Fruit fly (Drosophila melanogaster) whole organism, embryonic: ENCODE data around the gene CG17145.
A peak's percentile ranks its signal among the peaks of the same experiment; 100 is the strongest.

ENCODE experiments used
- Blimp-1 ChIP-seq: fragments of 200-800 bp; sonication (Bioruptor generic); optimal IDR thresholded peaks from 3 replicates; lab custom pipeline; 2018; ENCODE audit warnings: missing biosample characterization, missing genetic modification characterization, mild to moderate bottlenecking, moderate library complexity, missing genetic modification reagents
- CG10209 ChIP-seq: fragments of 200-800 bp; sonication (Bioruptor generic); optimal IDR thresholded peaks from 3 replicates; lab custom pipeline; 2017; ENCODE audit warnings: missing biosample characterization, mild to moderate bottlenecking, missing genetic modification characterization, missing genetic modification reagents
- CG10654 ChIP-seq: fragments of 200-800 bp; sonication (Bioruptor generic); optimal IDR thresholded peaks from 2 replicates; lab custom pipeline; 2016; ENCODE audit warnings: missing biosample characterization, missing genetic modification characterization
- CG10979 ChIP-seq: fragments of 200-800 bp; sonication (Bioruptor generic); optimal IDR thresholded peaks from 2 replicates; lab custom pipeline; 2018; ENCODE audit warnings: missing biosample characterization, mild to moderate bottlenecking, missing genetic modification characterization, moderate library complexity
- CG11456 ChIP-seq: fragments of 200-800 bp; sonication (Bioruptor generic); IDR thresholded peaks from 3 replicates; pipeline ENCODE4 v1.3.6; 2022; ENCODE audit warnings: missing biosample characterization, missing genetic modification characterization
- CG12299 ChIP-seq: fragments of 200-800 bp; sonication (Bioruptor generic); optimal IDR thresholded peaks from 2 replicates; lab custom pipeline; 2018; ENCODE audit warnings: missing biosample characterization, mild to moderate bottlenecking, missing genetic modification characterization
- CG14014 ChIP-seq: fragments of 200-800 bp; sonication (Bioruptor generic); IDR thresholded peaks from 2 replicates; pipeline ENCODE4 v1.3.6; 2022; ENCODE audit warnings: missing biosample characterization, missing genetic modification characterization
- CG1603 ChIP-seq: fragments of 200-800 bp; sonication (Bioruptor generic); optimal IDR thresholded peaks from 2 replicates; lab custom pipeline; 2019; ENCODE audit warnings: missing biosample characterization, mild to moderate bottlenecking, missing genetic modification characterization, moderate library complexity
- CG1647 ChIP-seq: fragments of 200-800 bp; sonication (Bioruptor generic); optimal IDR thresholded peaks from 3 replicates; lab custom pipeline; 2016; ENCODE audit warnings: missing biosample characterization, missing genetic modification characterization
- CG17912 ChIP-seq: fragments of 200-800 bp; sonication (Bioruptor generic); optimal IDR thresholded peaks from 2 replicates; lab custom pipeline; 2018; ENCODE audit warnings: missing biosample characterization, mild to moderate bottlenecking, missing genetic modification characterization
- CG18599 ChIP-seq: fragments of 200-800 bp; sonication (Bioruptor generic); optimal IDR thresholded peaks from 3 replicates; lab custom pipeline; 2017; ENCODE audit warnings: missing biosample characterization, missing genetic modification characterization, mild to moderate bottlenecking, moderate library complexity, missing genetic modification reagents
- CG2116 ChIP-seq: fragments of 200-800 bp; sonication (Bioruptor generic); optimal IDR thresholded peaks from 3 replicates; lab custom pipeline; 2018; ENCODE audit warnings: missing biosample characterization, mild to moderate bottlenecking, missing genetic modification characterization
- CG3065 ChIP-seq: fragments of 200-800 bp; sonication (Bioruptor generic); optimal IDR thresholded peaks from 2 replicates; lab custom pipeline; 2016; ENCODE audit warnings: missing biosample characterization, missing genetic modification characterization
- CG34224 ChIP-seq: fragments of 200-800 bp; sonication (Bioruptor generic); IDR thresholded peaks from 3 replicates; pipeline ENCODE4 v1.3.6; 2022; ENCODE audit warnings: missing biosample characterization, missing genetic modification characterization; ENCODE audit not compliant: partially characterized antibody
- CG34376 ChIP-seq: fragments of 200-800 bp; sonication (Bioruptor generic); optimal IDR thresholded peaks from 2 replicates; lab custom pipeline; 2018; ENCODE audit warnings: missing biosample characterization, mild to moderate bottlenecking, missing genetic modification characterization
- CG6175 ChIP-seq: fragments of 200-800 bp; sonication (Bioruptor generic); IDR thresholded peaks from 3 replicates; pipeline ENCODE4 v1.3.6; 2022; ENCODE audit warnings: missing biosample characterization, missing genetic modification characterization
- Doc3 ChIP-seq: fragments of 200-800 bp; sonication (Bioruptor generic); IDR thresholded peaks from 3 replicates; pipeline ENCODE4 v1.3.6; 2022; ENCODE audit warnings: missing biosample characterization, missing genetic modification characterization; ENCODE audit not compliant: partially characterized antibody
- E2f2 ChIP-seq: fragments of 200-800 bp; sonication (Bioruptor generic); IDR thresholded peaks from 2 replicates; pipeline ENCODE4 v1.3.6; 2022; ENCODE audit warnings: missing biosample characterization, missing genetic modification characterization
- GATAe ChIP-seq: fragments of 200-800 bp; sonication (Bioruptor generic); conservative IDR thresholded peaks from 2 replicates; pipeline ENCODE4 v1.3.6; 2022; ENCODE audit warnings: missing biosample characterization, missing genetic modification characterization
- HLH3B ChIP-seq: fragments of 200-800 bp; sonication (Bioruptor generic); IDR thresholded peaks from 2 replicates; pipeline ENCODE4 v1.3.6; 2022; ENCODE audit warnings: missing biosample characterization, missing genetic modification characterization
- Hr51 ChIP-seq, 2 experiments: fragments of 200-800 bp; sonication (Bioruptor generic); optimal IDR thresholded peaks; 2 replicates in 1 of 2; 3 replicates in 1 of 2; lab custom pipeline; 2016 to 2018; ENCODE audit warnings: missing biosample characterization in 2 of 2, missing genetic modification characterization in 2 of 2, mild to moderate bottlenecking in 1 of 2, moderate library complexity in 1 of 2
- Nf-YA ChIP-seq: fragments of 200-800 bp; sonication (Bioruptor generic); IDR thresholded peaks from 2 replicates; pipeline ENCODE4 v1.3.6; 2022; ENCODE audit warnings: missing biosample characterization, missing genetic modification characterization
- Nf-YB ChIP-seq: fragments of 200-800 bp; sonication (Bioruptor generic); optimal IDR thresholded peaks from 3 replicates; lab custom pipeline; 2019; ENCODE audit warnings: missing biosample characterization, mild to moderate bottlenecking, missing genetic modification characterization, moderate library complexity
- Oli ChIP-seq: fragments of 200-800 bp; sonication (Bioruptor generic); optimal IDR thresholded peaks from 2 replicates; lab custom pipeline; 2018; ENCODE audit warnings: missing biosample characterization, mild to moderate bottlenecking, missing genetic modification characterization, moderate library complexity
- Six4 ChIP-seq: fragments of 200-800 bp; sonication (Bioruptor generic); optimal IDR thresholded peaks from 2 replicates; lab custom pipeline; 2016; ENCODE audit warnings: missing biosample characterization, missing genetic modification characterization
- ase ChIP-seq: fragments of 200-800 bp; sonication (Bioruptor generic); IDR thresholded peaks from 3 replicates; pipeline ENCODE4 v1.3.6; 2022; ENCODE audit warnings: missing biosample characterization, missing genetic modification characterization
- cg ChIP-seq: fragments of 200-800 bp; sonication (Bioruptor generic); optimal IDR thresholded peaks from 3 replicates; lab custom pipeline; 2019; ENCODE audit warnings: missing biosample characterization, mild to moderate bottlenecking, missing genetic modification characterization, moderate library complexity
- crp ChIP-seq, 2 experiments: fragments of 200-800 bp; sonication (Bioruptor generic); optimal IDR thresholded peaks; 2 replicates in 1 of 2; 3 replicates in 1 of 2; lab custom pipeline; 2017; ENCODE audit warnings: missing biosample characterization in 2 of 2, missing genetic modification characterization in 2 of 2, mild to moderate bottlenecking in 1 of 2, moderate library complexity in 1 of 2
- fd3F ChIP-seq: fragments of 200-800 bp; sonication (Bioruptor generic); optimal IDR thresholded peaks from 2 replicates; lab custom pipeline; 2018; ENCODE audit warnings: missing biosample characterization, mild to moderate bottlenecking, missing genetic modification characterization, moderate library complexity
- gce ChIP-seq: fragments of 200-800 bp; sonication (Bioruptor generic); IDR thresholded peaks from 3 replicates; pipeline ENCODE4 v1.3.6; 2022; ENCODE audit warnings: missing biosample characterization, missing genetic modification characterization
- gem ChIP-seq: fragments of 200-800 bp; sonication (Bioruptor generic); optimal IDR thresholded peaks from 2 replicates; lab custom pipeline; 2019; ENCODE audit warnings: missing biosample characterization, mild to moderate bottlenecking, missing genetic modification characterization, moderate library complexity
- ind ChIP-seq: fragments of 200-800 bp; sonication (Bioruptor generic); optimal IDR thresholded peaks from 3 replicates; lab custom pipeline; 2016; ENCODE audit warnings: missing biosample characterization, missing genetic modification characterization
- insv ChIP-seq, 2 experiments: fragments of 200-800 bp; sonication (Bioruptor generic); optimal IDR thresholded peaks; 3 replicates each; lab custom pipeline; 2016 to 2018; ENCODE audit warnings: missing biosample characterization in 2 of 2, missing genetic modification characterization in 2 of 2
- lilli ChIP-seq: fragments of 200-800 bp; sonication (Bioruptor generic); optimal IDR thresholded peaks from 3 replicates; lab custom pipeline; 2016; ENCODE audit warnings: missing biosample characterization, missing genetic modification characterization
- mld ChIP-seq: fragments of 200-800 bp; sonication (Bioruptor generic); IDR thresholded peaks from 3 replicates; pipeline ENCODE4 v1.3.6; 2022; ENCODE audit warnings: missing biosample characterization, missing genetic modification characterization; ENCODE audit not compliant: partially characterized antibody
- nerfin-1 ChIP-seq: fragments of 200-800 bp; sonication (Bioruptor generic); optimal IDR thresholded peaks from 3 replicates; lab custom pipeline; 2019; ENCODE audit warnings: missing biosample characterization, mild to moderate bottlenecking, missing genetic modification characterization, moderate library complexity
- otp ChIP-seq: fragments of 200-800 bp; sonication (Bioruptor generic); IDR thresholded peaks from 3 replicates; pipeline ENCODE4, ENCODE4 v1.3.6; 2022; ENCODE audit warnings: missing biosample characterization, missing genetic modification characterization
- phol ChIP-seq: fragments of 200-800 bp; sonication (Bioruptor generic); optimal IDR thresholded peaks from 3 replicates; lab custom pipeline; 2018; ENCODE audit warnings: missing biosample characterization, mild to moderate bottlenecking, missing genetic modification characterization, moderate library complexity
- prd ChIP-seq, 3 experiments: fragments of >200 bp in 2 of 3; fragments of 200-800 bp in 1 of 3; sonication (Bioruptor generic) in 1 of 3; optimal IDR thresholded peaks in 2 of 3; IDR thresholded peaks in 1 of 3; 2 replicates in 2 of 3; 3 replicates in 1 of 3; pipeline versions ENCODE4 v1.3.6 to Lab custom; 2017 to 2022; ENCODE audit warnings: missing biosample characterization in 1 of 3, missing genetic modification characterization in 1 of 3
- sc ChIP-seq, 3 experiments: fragments of >200 bp in 2 of 3; fragments of 200-800 bp in 1 of 3; sonication (Bioruptor generic) in 1 of 3; optimal IDR thresholded peaks; 2 replicates in 2 of 3; 3 replicates in 1 of 3; lab custom pipeline; 2017; ENCODE audit warnings: mild to moderate bottlenecking in 1 of 3, missing biosample characterization in 1 of 3, missing genetic modification characterization in 1 of 3, missing genetic modification reagents in 1 of 3
- slbo ChIP-seq: fragments of 200-800 bp; sonication (Bioruptor generic); IDR thresholded peaks from 2 replicates; pipeline ENCODE4 v1.3.6; 2022; ENCODE audit warnings: missing biosample characterization, missing genetic modification characterization
- tio ChIP-seq: fragments of 200-800 bp; sonication (Bioruptor generic); optimal IDR thresholded peaks from 2 replicates; lab custom pipeline; 2017; ENCODE audit warnings: missing biosample characterization, missing genetic modification characterization, inconsistent platforms
- vvl ChIP-seq: fragments of 200-800 bp; sonication (Bioruptor generic); IDR thresholded peaks from 2 replicates; pipeline ENCODE4 v1.3.6; 2022; ENCODE audit warnings: missing biosample characterization, missing genetic modification characterization
- zen ChIP-seq: fragments of 200-800 bp; sonication (Bioruptor generic); optimal IDR thresholded peaks from 3 replicates; lab custom pipeline; 2018; ENCODE audit warnings: missing biosample characterization, mild to moderate bottlenecking, missing genetic modification characterization, moderate library complexity
- zfh1 ChIP-seq: fragments of 200-800 bp; sonication (Bioruptor generic); IDR thresholded peaks from 3 replicates; pipeline ENCODE4 v1.3.6; 2022; ENCODE audit warnings: missing biosample characterization, missing genetic modification characterization

The CG17145 gene

DNA sequence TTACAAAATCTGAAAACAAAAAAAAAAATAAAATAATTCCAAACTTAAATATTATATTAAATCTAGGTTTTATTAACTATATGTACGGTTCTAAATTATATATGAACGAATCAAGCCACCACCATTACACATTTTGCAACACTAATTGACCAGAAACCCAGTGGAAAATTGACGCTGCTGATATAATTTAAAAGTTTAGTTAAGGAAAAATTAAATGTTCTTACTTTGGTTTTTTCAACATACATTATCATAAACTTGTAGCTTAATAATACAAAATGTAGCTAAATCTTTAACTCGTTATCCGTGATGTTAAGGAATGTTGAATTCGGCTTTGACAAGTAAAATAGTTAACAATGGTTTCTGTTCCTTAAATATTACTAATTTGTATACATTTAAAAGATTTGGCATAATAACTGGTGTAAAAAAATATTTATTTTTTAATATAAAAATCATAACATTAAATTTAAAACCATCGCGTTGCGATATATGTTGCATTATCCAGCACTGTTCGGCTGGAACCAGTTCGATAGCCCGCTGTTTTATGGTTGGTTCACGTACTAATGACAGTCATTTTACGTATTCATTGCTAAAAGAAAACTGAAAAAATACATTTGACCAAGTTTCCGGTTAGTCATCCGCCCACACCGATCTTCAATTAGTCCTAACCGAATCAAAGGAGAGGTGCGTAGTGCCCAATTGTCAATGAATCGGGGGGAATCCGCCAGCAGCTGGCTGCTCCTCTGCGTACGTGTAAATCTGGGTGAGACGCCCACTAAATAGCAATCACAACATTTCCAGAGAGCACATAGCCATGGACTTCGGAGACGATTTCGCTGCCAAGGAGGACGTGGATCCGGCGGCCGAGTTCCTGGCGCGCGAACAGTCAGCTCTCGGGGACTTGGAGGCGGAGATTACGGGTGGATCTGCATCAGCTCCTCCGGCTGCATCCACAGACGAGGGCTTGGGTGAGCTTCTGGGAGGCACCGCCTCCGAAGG, 20.7 kb downstream of the CG17145 start (continued):
- TF ChIP-seq vvl (GFP tag; lab: Robert Waterston, UW) (peak; percentile 50; the same call in 1 of the 2 replicates), Blimp-1 (GFP tag; lab: Kevin White, UChicago) (peak; percentile 40), zen (tag; lab: Kevin White, UChicago) (peak; percentile 74), CG18599 (GFP tag; lab: Kevin White, UChicago) (peak; percentile 71), fd3F (GFP tag; lab: Kevin White, UChicago) (peak; percentile 44), Nf-YA (0 out of 2 replicates have a peak, but pooled peaks have one; percentile 5), CG17912 (GFP tag; lab: Kevin White, UChicago) (peak; percentile 61), CG10979 (tag; lab: Kevin White, UChicago) (peak; percentile 43), otp (GFP tag; lab: Robert Waterston, UW) (no peak), mld (no peak), lilli (GFP tag; lab: Kevin White, UChicago) (peak; percentile 52), Six4 (GFP tag; lab: Kevin White, UChicago) (no peak), zfh1 (peak; percentile 74; the same call in 2 of the 3 replicates), Hr51 (GFP tag; optimal IDR thresholded peaks at IDR 0.05; lab: Kevin White, UChicago) (peak in 1 of 2 experiments; percentile 73), E2f2 (GFP tag; lab: Robert Waterston, UW) (peak; percentile 39; the same call in 1 of the 2 replicates), CG14014 (GFP tag; lab: Robert Waterston, UW) (peak; percentile 43; the same call in 1 of the 2 replicates), CG6175 (GFP tag; lab: Robert Waterston, UW) (no peak), CG34376 (GFP tag; lab: Kevin White, UChicago) (no peak), phol (tag; lab: Kevin White, UChicago) (peak; percentile 68), slbo (GFP tag; lab: Robert Waterston, UW) (peak; percentile 66), CG1603 (peak; percentile 6), Oli (tag; lab: Kevin White, UChicago) (peak; percentile 58), CG3065 (GFP tag; lab: Kevin White, UChicago) (no peak), ind (GFP tag; lab: Kevin White, UChicago) (peak; percentile 56), CG11456 (GFP tag; lab: Robert Waterston, UW) (peak; percentile 74), GATAe (GFP tag; lab: Robert Waterston, UW) (peak; percentile 30), nerfin-1 (peak; percentile 65), prd (optimal IDR thresholded peaks at IDR 0.05; lab: Kevin White, UChicago) (no peak), prd (GFP tag; IDR thresholded peaks at IDR 0.05; lab: Robert Waterston, UW) (peak; percentile 77), Doc3 (GFP tag; lab: Robert Waterston, UW) (peak; percentile 52), Nf-YB (GFP tag; lab: Kevin White, UChicago) (peak; percentile 39), CG2116 (GFP tag; lab: Kevin White, UChicago) (peak; percentile 31), CG10209 (GFP tag; lab: Kevin White, UChicago) (peak; percentile 57), tio (peak; percentile 29), insv (GFP tag; optimal IDR thresholded peaks at IDR 0.05; lab: Kevin White, UChicago) (peak in 1 of 2 experiments; percentile 23), ase (GFP tag; lab: Robert Waterston, UW) (peak; percentile 62; the same call in 2 of the 3 replicates), CG1647 (GFP tag; lab: Kevin White, UChicago) (no peak), cg (GFP tag; lab: Kevin White, UChicago) (no peak), gem (tag; lab: Kevin White, UChicago) (peak; percentile 77), CG34224 (GFP tag; lab: Robert Waterston, UW) (peak; percentile 60), CG10654 (GFP tag; lab: Kevin White, UChicago) (peak; percentile 8), crp (GFP tag; optimal IDR thresholded peaks at IDR 0.05; lab: Kevin White, UChicago) (peak in 1 of 2 experiments; percentile 28), gce (GFP tag; lab: Robert Waterston, UW) (peak; percentile 72), sc (optimal IDR thresholded peaks at IDR 0.05; lab: Kevin White, UChicago) (no peak), sc (GFP tag; optimal IDR thresholded peaks at IDR 0.05; lab: Kevin White, UChicago) (peak; percentile 34), HLH3B (peak; percentile 15; the same call in 1 of the 2 replicates), CG12299 (tag; lab: Kevin White, UChicago) (peak; percentile 54)
